Fruit fly (Drosophila melanogaster): ENCODE measurements around the gene mus312.

mus312 gene

dm6 chr3L:7347984-7348631 lies 19.2 kb downstream of the mus312 start, which contains the start of the genes Srp19 and qm (continued):
- TF ChIP-seq mam (GFP tag; optimal IDR thresholded peaks at IDR 0.05) = peak; percentile 70
- peak; percentile 29 for TF ChIP-seq nau (GFP tag; optimal IDR thresholded peaks at IDR 0.05)
- TF ChIP-seq CG15514 (GFP tag; optimal IDR thresholded peaks at IDR 0.05) = peak; percentile 64
- peak; percentile 22 for TF ChIP-seq caup (GFP tag; optimal IDR thresholded peaks at IDR 0.05; ENCODE audit: severe bottlenecking)
- TF ChIP-seq pros (GFP tag; optimal IDR thresholded peaks at IDR 0.05) = peak; percentile 26

- TF ChIP-seq Neu2 (GFP tag; optimal IDR thresholded peaks at IDR 0.05; ENCODE audit: borderline replicate concordance) (no peak), amos (GFP tag; IDR thresholded peaks at IDR 0.05; ENCODE audit: partially characterized antibody) (no peak), CG34376 (GFP tag; optimal IDR thresholded peaks at IDR 0.05) (peak; percentile 15), CG17359 (tag; optimal IDR thresholded peaks at IDR 0.05) (no peak), CG12071 (GFP tag; optimal IDR thresholded peaks at IDR 0.05) (peak; percentile 32), CG14441 (GFP tag; IDR thresholded peaks at IDR 0.05) (no peak), crp (GFP tag; optimal IDR thresholded peaks at IDR 0.05) (no peak), stc (GFP tag; IDR thresholded peaks at IDR 0.05) (peak; percentile 46; the same call in 1 of the 2 replicates), sens (GFP tag) (peak; percentile 12), exex (tag; optimal IDR thresholded peaks at IDR 0.05) (peak; percentile 34), CG18599 (GFP tag; optimal IDR thresholded peaks at IDR 0.05) (peak; percentile 38), lab (GFP tag; optimal IDR thresholded peaks at IDR 0.05) (peak; percentile 57), CG2678 (tag; optimal IDR thresholded peaks at IDR 0.05) (peak; percentile 22), CG1233 (GFP tag; optimal IDR thresholded peaks at IDR 0.05) (peak; percentile 18), cwo (GFP tag; optimal IDR thresholded peaks at IDR 0.05) (peak; percentile 21), CG6813 (GFP tag; optimal IDR thresholded peaks at IDR 0.05) (peak; percentile 23), CG7372 (GFP tag; IDR thresholded peaks at IDR 0.05) (no peak), CoRest (tag; optimal IDR thresholded peaks at IDR 0.05) (no peak), CG31388 (GFP tag; optimal IDR thresholded peaks at IDR 0.05) (no peak), sc (optimal IDR thresholded peaks at IDR 0.05) (no peak), sc (GFP tag; optimal IDR thresholded peaks at IDR 0.05) (no peak), CG13894 (tag; optimal IDR thresholded peaks at IDR 0.05) (peak; percentile 0), CG13287 (GFP tag; IDR thresholded peaks at IDR 0.05; ENCODE audit: partially characterized antibody) (no peak), Fer1 (GFP tag; optimal IDR thresholded peaks at IDR 0.05) (peak; percentile 7), Pdp1 (GFP tag; optimal IDR thresholded peaks at IDR 0.05) (no peak), CG15514 (GFP tag; optimal IDR thresholded peaks at IDR 0.05) (peak; percentile 19), chinmo (GFP tag; IDR thresholded peaks at IDR 0.05; ENCODE audit: partially characterized antibody) (0 out of 4 replicates have a peak, but pooled peaks have one; percentile 33), CG7357 (GFP tag; IDR thresholded peaks at IDR 0.05) (no peak), da (GFP tag; optimal IDR thresholded peaks at IDR 0.05) (no peak), sug (tag; optimal IDR thresholded peaks at IDR 0.05) (peak; percentile 13), CG10147 (GFP tag; optimal IDR thresholded peaks at IDR 0.05) (no peak), CG30403 (GFP tag; optimal IDR thresholded peaks at IDR 0.05) (no peak), CG6254 (GFP tag; optimal IDR thresholded peaks at IDR 0.05) (no peak), CTCF (GFP tag; optimal IDR thresholded peaks at IDR 0.05) (no peak), pfk (GFP tag; optimal IDR thresholded peaks at IDR 0.05) (no peak), Nf-YC (tag; optimal IDR thresholded peaks at IDR 0.05) (peak; percentile 4), Med (GFP tag) (peak; percentile 36), CG9797 (GFP tag; optimal IDR thresholded peaks at IDR 0.05) (no peak), CG8388 (GFP tag; optimal IDR thresholded peaks at IDR 0.05) (no peak), mirr (GFP tag; optimal IDR thresholded peaks at IDR 0.05) (peak; percentile 16), CG12769 (tag; optimal IDR thresholded peaks at IDR 0.05) (peak; percentile 27), ERR (GFP tag; optimal IDR thresholded peaks at IDR 0.05) (no peak), CG12219 (GFP tag; optimal IDR thresholded peaks at IDR 0.05) (no peak)
These were observed 20.4 kb downstream of the mus312 start for dm6 chr3L:7349311-7349710.

All from whole organism, embryonic.